Worm (Caenorhabditis elegans): ENCODE measurements around the gene K09C4.10.

ce11 chrX:3228701-3229100 is 51.3 kb downstream of the K09C4.10 start:
- TF ChIP-seq ceh-9 (tag; optimal IDR thresholded peaks at IDR 0.05) (no peak), pha-4 (tag; optimal IDR thresholded peaks at IDR 0.05) (no peak)

All from whole organism, late embryonic.